Worm (Caenorhabditis elegans): ENCODE results near the gene W07A12.8.

ce11 chrII:9194195-9194594, 28.6 kb upstream of the W07A12.8 start, which contains the start of gene twk-4:
- TF ChIP-seq ahr-1 (tag; optimal IDR thresholded peaks at IDR 0.05), result no peak
- TF ChIP-seq nhr-11 (tag; optimal IDR thresholded peaks at IDR 0.05), result no peak

All from whole organism, late embryonic.